Worm (Caenorhabditis elegans): ENCODE data around the gene fbxb-25.

- TF ChIP-seq ama-1 (optimal IDR thresholded peaks at IDR 0.05) (no peak), ets-7 (tag; optimal IDR thresholded peaks at IDR 0.05) (no peak), scrt-1 (GFP tag; IDR thresholded peaks at IDR 0.05) (no peak), flt-1 (GFP tag; IDR thresholded peaks at IDR 0.05) (no peak), aly-1 (tag; optimal IDR thresholded peaks at IDR 0.05) (no peak), hmbx-1 (tag; optimal IDR thresholded peaks at IDR 0.05) (no peak), B0310.2 (tag; optimal IDR thresholded peaks at IDR 0.05) (no peak), tra-4 (tag; optimal IDR thresholded peaks at IDR 0.05) (no peak), tbx-37 (GFP tag; conservative IDR thresholded peaks at IDR 0.05) (no peak), ceh-36 (tag; optimal IDR thresholded peaks at IDR 0.05) (no peak), ceh-13 (GFP tag; optimal IDR thresholded peaks at IDR 0.05) (no peak)
Observed at ce11 chrII:1691011-1691410, 7.2 kb downstream of the fbxb-25 start, which contains the start of gene fbxc-22.
